Worm (Caenorhabditis elegans): ENCODE data around the gene mob-2.

The mob-2 gene

DNA sequence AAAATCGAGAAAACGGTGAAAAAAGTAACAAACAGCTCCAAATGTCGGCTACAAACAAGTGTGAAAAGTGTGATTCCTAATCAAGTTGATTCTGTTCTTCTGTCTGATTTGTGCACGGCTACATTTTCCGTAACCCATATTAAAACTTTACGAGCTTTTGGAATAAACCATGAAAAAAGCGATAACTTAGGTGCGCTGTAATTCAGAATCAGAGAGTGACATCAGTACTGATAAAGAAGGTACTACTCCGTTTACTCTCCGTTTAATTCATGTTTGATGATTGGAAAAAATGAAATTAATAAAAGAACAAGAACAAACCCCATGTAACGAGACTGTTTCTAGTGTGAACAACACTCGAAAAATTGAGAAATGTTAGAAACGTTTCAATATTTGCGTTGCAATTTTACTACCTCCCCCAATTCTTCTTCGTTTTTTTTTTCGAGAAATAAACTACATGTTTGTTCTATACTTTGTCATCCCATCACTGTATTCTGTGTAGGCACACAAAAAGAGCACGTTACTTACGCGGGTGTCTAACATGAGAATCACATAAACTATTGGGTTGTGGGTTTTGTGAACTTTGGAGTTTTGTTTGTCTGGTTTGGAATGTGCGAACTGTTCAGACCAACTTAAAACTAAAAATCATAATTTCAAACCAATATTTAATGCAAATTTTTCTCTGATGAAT is 7.4 kb downstream of the mob-2 start:
- no peak for TF ChIP-seq ceh-39 (tag; optimal IDR thresholded peaks at IDR 0.05)
- TF ChIP-seq lsy-2 (tag; optimal IDR thresholded peaks at IDR 0.05): no peak
- TF ChIP-seq drap-1 (GFP tag; optimal IDR thresholded peaks at IDR 0.05): no peak
- no peak for TF ChIP-seq hlh-1 (tag; optimal IDR thresholded peaks at IDR 0.05)
- TF ChIP-seq flh-1 (GFP tag; optimal IDR thresholded peaks at IDR 0.05): no peak
- TF ChIP-seq elt-1 (tag; optimal IDR thresholded peaks at IDR 0.05; ENCODE audit: borderline replicate concordance, insufficient read depth): no peak
- TF ChIP-seq sem-2 (GFP tag; optimal IDR thresholded peaks at IDR 0.05): no peak
- TF ChIP-seq zip-8 (tag; optimal IDR thresholded peaks at IDR 0.05): no peak
- no peak for TF ChIP-seq mep-1 (tag; optimal IDR thresholded peaks at IDR 0.05)
- TF ChIP-seq ces-1 (GFP tag; optimal IDR thresholded peaks at IDR 0.05): no peak
- TF ChIP-seq lin-32 (GFP tag; optimal IDR thresholded peaks at IDR 0.05): no peak
- TF ChIP-seq ceh-43 (GFP tag; optimal IDR thresholded peaks at IDR 0.05): no peak
- TF ChIP-seq sptf-1 (tag; optimal IDR thresholded peaks at IDR 0.05): no peak
- no peak for TF ChIP-seq nhr-28 (tag; optimal IDR thresholded peaks at IDR 0.05)
- no peak for TF ChIP-seq nhr-76 (tag; optimal IDR thresholded peaks at IDR 0.05)
- no peak for TF ChIP-seq ceh-83 (GFP tag; optimal IDR thresholded peaks at IDR 0.05)
- no peak for TF ChIP-seq unc-62 (GFP tag; optimal IDR thresholded peaks at IDR 0.05)
- no peak for TF ChIP-seq nhr-12 (tag; optimal IDR thresholded peaks at IDR 0.05)

DNA sequence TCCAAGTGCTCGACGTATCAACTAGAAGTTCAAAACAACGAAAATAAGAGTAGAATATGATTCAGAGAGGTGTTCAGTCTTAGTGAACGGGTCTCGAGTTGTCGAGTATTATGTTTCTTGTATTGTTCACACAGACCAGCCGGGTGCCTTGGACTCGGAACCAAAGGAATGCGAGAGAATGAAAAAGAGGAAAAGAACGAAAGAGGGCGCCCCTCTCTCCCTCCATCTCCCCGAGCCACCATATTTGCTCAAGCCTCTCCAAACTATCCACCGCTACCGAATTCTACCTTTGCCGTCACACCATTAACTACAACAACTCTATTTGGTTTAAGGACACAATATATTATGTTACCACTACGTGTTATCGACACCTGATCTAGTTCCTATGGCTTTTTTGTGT is 8.1 kb downstream of the mob-2 start:
- no peak for TF ChIP-seq nhr-2 (tag; optimal IDR thresholded peaks at IDR 0.05)

DNA sequence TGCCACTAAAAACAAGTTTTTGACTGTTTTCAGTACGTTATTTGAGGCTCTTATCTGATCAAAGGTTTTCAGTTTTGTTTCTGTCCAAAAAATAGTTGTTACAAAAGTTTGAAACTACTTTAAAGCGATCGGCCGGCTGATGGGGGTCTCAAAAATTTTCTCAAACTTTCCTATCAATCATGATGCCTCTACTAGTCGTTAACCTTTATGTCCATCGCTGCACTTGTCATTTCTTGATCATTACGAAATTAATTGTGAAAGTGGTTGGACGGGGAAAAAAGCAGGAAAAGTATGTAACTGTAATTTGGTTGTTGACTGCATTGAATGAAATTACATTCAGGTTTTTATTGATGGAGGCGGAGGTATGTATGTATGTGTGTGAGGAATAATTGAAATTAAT is 10.0 kb downstream of the mob-2 start:
- TF ChIP-seq ceh-43 (GFP tag; optimal IDR thresholded peaks at IDR 0.05) (no peak), mls-2 (tag; optimal IDR thresholded peaks at IDR 0.05) (no peak), drap-1 (GFP tag; optimal IDR thresholded peaks at IDR 0.05) (no peak), unc-39 (tag; optimal IDR thresholded peaks at IDR 0.05) (no peak), flh-1 (GFP tag; optimal IDR thresholded peaks at IDR 0.05) (no peak), unc-120 (tag; optimal IDR thresholded peaks at IDR 0.05; ENCODE audit: poor library complexity, severe bottlenecking) (no peak), elt-3 (tag; optimal IDR thresholded peaks at IDR 0.05) (no peak), lin-32 (GFP tag; optimal IDR thresholded peaks at IDR 0.05) (no peak), ces-1 (GFP tag; optimal IDR thresholded peaks at IDR 0.05) (no peak), nhr-28 (tag; optimal IDR thresholded peaks at IDR 0.05) (no peak), elt-1 (tag; optimal IDR thresholded peaks at IDR 0.05; ENCODE audit: borderline replicate concordance, insufficient read depth) (no peak), mab-5 (tag; optimal IDR thresholded peaks at IDR 0.05) (no peak), lsy-2 (tag; optimal IDR thresholded peaks at IDR 0.05) (no peak)

DNA sequence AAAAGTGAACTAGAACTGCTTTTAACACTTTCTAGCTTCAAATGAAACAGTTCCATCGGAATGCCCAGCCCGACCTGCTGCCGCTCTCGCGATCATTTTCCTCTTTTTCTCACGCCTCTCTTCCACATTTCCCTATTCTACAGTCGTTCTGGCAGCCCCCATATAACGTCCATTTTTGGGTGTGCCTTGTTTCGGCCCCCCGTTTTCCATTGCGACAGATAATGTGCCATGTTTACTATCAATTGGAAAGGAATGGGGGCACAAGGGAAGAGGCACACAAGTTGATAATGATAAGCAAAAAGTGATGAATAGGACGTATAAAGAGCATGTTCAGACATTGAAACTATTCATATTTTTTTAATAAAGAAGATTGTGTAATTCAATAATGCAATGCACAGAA is 10.9 kb downstream of the mob-2 start:
- no peak for TF ChIP-seq flh-1 (GFP tag; optimal IDR thresholded peaks at IDR 0.05)
- TF ChIP-seq nhr-28 (tag; optimal IDR thresholded peaks at IDR 0.05): no peak
- no peak for TF ChIP-seq unc-39 (tag; optimal IDR thresholded peaks at IDR 0.05)
- no peak for TF ChIP-seq drap-1 (GFP tag; optimal IDR thresholded peaks at IDR 0.05)
- no peak for TF ChIP-seq ceh-43 (GFP tag; optimal IDR thresholded peaks at IDR 0.05)
- TF ChIP-seq sem-2 (GFP tag; optimal IDR thresholded peaks at IDR 0.05): no peak
- no peak for TF ChIP-seq blmp-1 (tag; optimal IDR thresholded peaks at IDR 0.05)
- no peak for TF ChIP-seq zip-8 (tag; optimal IDR thresholded peaks at IDR 0.05)
- TF ChIP-seq mep-1 (tag; optimal IDR thresholded peaks at IDR 0.05): no peak
- no peak for TF ChIP-seq nhr-237 (tag; optimal IDR thresholded peaks at IDR 0.05)
- TF ChIP-seq ceh-83 (GFP tag; optimal IDR thresholded peaks at IDR 0.05): no peak
- TF ChIP-seq ces-1 (GFP tag; optimal IDR thresholded peaks at IDR 0.05): no peak
- no peak for TF ChIP-seq cnd-1 (tag; optimal IDR thresholded peaks at IDR 0.05)

DNA sequence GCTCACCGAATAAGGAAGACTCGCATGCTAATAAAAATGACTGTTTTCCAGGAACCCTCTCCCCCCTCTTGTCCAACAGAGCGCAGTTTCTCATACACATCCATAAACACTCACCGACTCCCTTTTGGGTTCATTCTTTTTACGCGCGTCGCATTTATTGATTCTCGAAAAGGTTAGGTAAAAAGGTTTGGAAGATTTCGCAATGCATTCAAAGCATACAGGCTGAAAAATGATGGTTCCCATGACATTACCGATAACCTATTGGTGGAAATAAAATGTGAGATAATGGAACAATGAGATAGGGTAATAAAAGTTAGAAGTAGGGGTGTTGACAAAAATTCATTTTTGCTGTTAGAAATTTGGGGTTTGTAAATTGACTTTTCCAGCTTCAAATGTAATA is 11.4 kb downstream of the mob-2 start:
- no peak for TF ChIP-seq ham-2 (GFP tag; optimal IDR thresholded peaks at IDR 0.05)
- no peak for TF ChIP-seq lin-13 (tag; optimal IDR thresholded peaks at IDR 0.05)
- TF ChIP-seq unc-120 (tag; optimal IDR thresholded peaks at IDR 0.05; ENCODE audit: poor library complexity, severe bottlenecking): no peak
- TF ChIP-seq mep-1 (tag; optimal IDR thresholded peaks at IDR 0.05): no peak
- no peak for TF ChIP-seq cnd-1 (tag; optimal IDR thresholded peaks at IDR 0.05)
- TF ChIP-seq bed-3 (GFP tag; optimal IDR thresholded peaks at IDR 0.05): no peak
- TF ChIP-seq ceh-39 (tag; optimal IDR thresholded peaks at IDR 0.05): no peak
- TF ChIP-seq unc-62 (GFP tag; optimal IDR thresholded peaks at IDR 0.05): no peak

Measured in whole organism, mixed stage, embryonic.